Worm (Caenorhabditis elegans) whole organism, young adult: Measurements from ENCODE around the gene F59A6.10.

ENCODE experiments used
- B0019.2 ChIP-seq: fragments of 200-800 bp; sonication (Bioruptor generic); conservative IDR thresholded peaks from 2 replicates; pipeline ENCODE4 v1.3.6; 2022; ENCODE audit warnings: missing genetic modification reagents, missing genetic modification characterization, missing compliant biosample characterization
- B0336.3 ChIP-seq: fragments of 200-800 bp; sonication (Bioruptor generic); IDR thresholded peaks from 2 replicates; pipeline ENCODE4 v1.3.6; 2022; ENCODE audit warnings: missing genetic modification characterization, missing compliant biosample characterization
- C17E4.6 ChIP-seq: fragments of 200-800 bp; sonication (Bioruptor generic); IDR thresholded peaks from 2 replicates; pipeline ENCODE4 v1.3.6; 2022; ENCODE audit warnings: missing genetic modification reagents, missing genetic modification characterization, missing compliant biosample characterization
- F23B12.7 ChIP-seq: sonication (generic microtip); optimal IDR thresholded peaks from 2 replicates; lab custom pipeline; 2017; ENCODE audit warnings: missing genetic modification characterization, mild to moderate bottlenecking, missing compliant biosample characterization, antibody characterized with exemption, moderate library complexity; ENCODE audit not compliant: insufficient read depth
- F39B2.1 ChIP-seq: fragments of 200-800 bp; sonication (Bioruptor generic); IDR thresholded peaks from 2 replicates; pipeline ENCODE4 v1.3.6; 2022; ENCODE audit warnings: missing genetic modification reagents, missing genetic modification characterization, missing compliant biosample characterization
- F49E8.2 ChIP-seq: sonication (generic microtip); optimal IDR thresholded peaks from 3 replicates; lab custom pipeline; 2017; ENCODE audit warnings: missing genetic modification characterization, mild to moderate bottlenecking, missing compliant biosample characterization, antibody characterized with exemption, moderate library complexity; ENCODE audit not compliant: insufficient read depth
- F57C9.4 ChIP-seq: sonication (generic microtip); optimal IDR thresholded peaks from 2 replicates; lab custom pipeline; 2017; ENCODE audit warnings: mild to moderate bottlenecking, missing genetic modification characterization, missing compliant biosample characterization
- K11D2.4 ChIP-seq: fragments of 200-800 bp; sonication (Bioruptor generic); IDR thresholded peaks from 2 replicates; pipeline ENCODE4 v1.3.6; 2022; ENCODE audit warnings: missing genetic modification reagents, missing genetic modification characterization, missing compliant biosample characterization
- K12H6.12 ChIP-seq: fragments of 200-800 bp; sonication (Bioruptor generic); optimal IDR thresholded peaks from 2 replicates; lab custom pipeline; 2018; ENCODE audit warnings: mild to moderate bottlenecking, missing genetic modification characterization, missing compliant biosample characterization
- Y53F4B.3 ChIP-seq: fragments of 200-800 bp; sonication (Bioruptor generic); IDR thresholded peaks from 2 replicates; pipeline ENCODE4 v1.3.6; 2022; ENCODE audit warnings: missing genetic modification reagents, missing genetic modification characterization, missing compliant biosample characterization
- Y56A3A.18 ChIP-seq: fragments of 200-800 bp; sonication (Bioruptor generic); IDR thresholded peaks from 2 replicates; pipeline ENCODE4 v1.3.6; 2022; ENCODE audit warnings: missing genetic modification reagents, missing genetic modification characterization, missing compliant biosample characterization
- Y67H2A.10 ChIP-seq: fragments of 200-800 bp; sonication (Bioruptor generic); conservative IDR thresholded peaks from 2 replicates; pipeline ENCODE4 v1.3.6; 2022; ENCODE audit warnings: missing genetic modification reagents, missing genetic modification characterization, missing compliant biosample characterization
- ZK185.1 ChIP-seq: sonication (generic microtip); optimal IDR thresholded peaks from 2 replicates; lab custom pipeline; 2016; ENCODE audit warnings: mild to moderate bottlenecking, missing genetic modification characterization, missing compliant biosample characterization; ENCODE audit not compliant: poor library complexity, severe bottlenecking
- akir-1 ChIP-seq: fragments of 200-800 bp; sonication (Bioruptor generic); optimal IDR thresholded peaks from 2 replicates; lab custom pipeline; 2018; ENCODE audit warnings: mild to moderate bottlenecking, missing genetic modification characterization, moderate library complexity, missing compliant biosample characterization
- ama-1 ChIP-seq, 3 experiments: fragments of 150-350 bp in 1 of 3; sonication (generic microtip) in 2 of 3; optimal IDR thresholded peaks; 2 replicates each; lab custom pipeline; 2014 to 2018; ENCODE audit warnings: missing biosample characterization in 2 of 3, missing genetic modification characterization in 2 of 3, missing genetic modification reagents in 2 of 3
- aptf-3 ChIP-seq: fragments of 200-800 bp; sonication (Bioruptor generic); IDR thresholded peaks from 2 replicates; pipeline ENCODE4 v1.3.6; 2022; ENCODE audit warnings: missing genetic modification characterization, missing compliant biosample characterization
- atf-7 ChIP-seq: sonication (generic microtip); optimal IDR thresholded peaks from 2 replicates; lab custom pipeline; 2017; ENCODE audit warnings: mild to moderate bottlenecking, missing genetic modification characterization, missing compliant biosample characterization
- bed-2 ChIP-seq: fragments of 200-800 bp; sonication (Bioruptor generic); IDR thresholded peaks from 2 replicates; pipeline ENCODE4 v1.3.6; 2022; ENCODE audit warnings: missing genetic modification reagents, missing genetic modification characterization, missing compliant biosample characterization
- ccch-3 ChIP-seq: fragments of 200-800 bp; sonication (Bioruptor generic); optimal IDR thresholded peaks from 2 replicates; lab custom pipeline; 2018; ENCODE audit warnings: mild to moderate bottlenecking, missing genetic modification characterization, missing compliant biosample characterization
- cebp-2 ChIP-seq: fragments of 200-800 bp; sonication (Bioruptor generic); IDR thresholded peaks from 2 replicates; pipeline ENCODE4 v1.3.6; 2022; ENCODE audit warnings: missing genetic modification characterization, missing compliant biosample characterization
- ceh-40 ChIP-seq: fragments of 200-800 bp; sonication (Bioruptor generic); IDR thresholded peaks from 2 replicates; pipeline ENCODE4 v1.3.6; 2022; ENCODE audit warnings: missing genetic modification characterization, missing compliant biosample characterization
- ceh-58 ChIP-seq: fragments of 200-800 bp; sonication (Bioruptor generic); IDR thresholded peaks from 2 replicates; pipeline ENCODE4 v1.3.6; 2022; ENCODE audit warnings: missing genetic modification characterization, missing compliant biosample characterization
- ceh-79 ChIP-seq: sonication (generic microtip); optimal IDR thresholded peaks from 2 replicates; lab custom pipeline; 2017; ENCODE audit warnings: mild to moderate bottlenecking, missing genetic modification characterization, missing compliant biosample characterization
- die-1 ChIP-seq: sonication (generic microtip); optimal IDR thresholded peaks from 2 replicates; lab custom pipeline; 2016; ENCODE audit warnings: missing genotype, mild to moderate bottlenecking, missing genetic modification characterization, missing compliant biosample characterization
- dpff-1 ChIP-seq: sonication (generic microtip); optimal IDR thresholded peaks from 2 replicates; lab custom pipeline; 2017; ENCODE audit warnings: mild to moderate bottlenecking, missing genetic modification characterization, missing compliant biosample characterization
- efl-1 ChIP-seq: fragments of 150-350 bp; optimal IDR thresholded peaks from 2 replicates; lab custom pipeline; 2014; ENCODE audit warnings: missing biosample characterization, missing genetic modification reagents, missing genetic modification characterization
- egl-18 ChIP-seq: fragments of 200-800 bp; sonication (Bioruptor generic); IDR thresholded peaks from 2 replicates; pipeline ENCODE4 v1.3.6; 2022; ENCODE audit warnings: missing genetic modification reagents, missing genetic modification characterization, missing compliant biosample characterization
- egl-44 ChIP-seq: fragments of 200-800 bp; sonication (Bioruptor generic); IDR thresholded peaks from 2 replicates; pipeline ENCODE4 v1.3.6; 2022; ENCODE audit warnings: missing genetic modification reagents, missing genetic modification characterization, missing compliant biosample characterization
- ekl-4 ChIP-seq: fragments of 200-800 bp; sonication (Bioruptor generic); IDR thresholded peaks from 2 replicates; pipeline ENCODE4 v1.3.6; 2022; ENCODE audit warnings: missing genetic modification reagents, missing genetic modification characterization, missing compliant biosample characterization
- gei-17 ChIP-seq: fragments of 200-800 bp; sonication (Bioruptor generic); optimal IDR thresholded peaks from 2 replicates; lab custom pipeline; 2018; ENCODE audit warnings: mild to moderate bottlenecking, missing genetic modification characterization, missing compliant biosample characterization
- him-1 ChIP-seq: sonication (generic microtip); optimal IDR thresholded peaks from 2 replicates; lab custom pipeline; 2016; ENCODE audit warnings: missing genotype, missing genetic modification reagents, missing genetic modification characterization, missing compliant biosample characterization
- hmg-20 ChIP-seq: fragments of 200-800 bp; sonication (Bioruptor generic); IDR thresholded peaks from 2 replicates; pipeline ENCODE4 v1.3.6; 2022; ENCODE audit warnings: missing genetic modification reagents, missing genetic modification characterization, missing compliant biosample characterization
- lin-35 ChIP-seq, 3 experiments: fragments of 150-350 bp in 2 of 3; sonication (generic microtip) in 1 of 3; optimal IDR thresholded peaks; 2 replicates each; lab custom pipeline; 2014 to 2018; ENCODE audit warnings: missing biosample characterization in 3 of 3, missing genetic modification characterization in 3 of 3, missing genetic modification reagents in 3 of 3
- lin-40 ChIP-seq: sonication (generic microtip); optimal IDR thresholded peaks from 2 replicates; lab custom pipeline; 2016; ENCODE audit warnings: missing genetic modification characterization, mild to moderate bottlenecking, missing compliant biosample characterization, missing genotype, missing genetic modification reagents
- madf-6 ChIP-seq: fragments of 200-800 bp; sonication (Bioruptor generic); IDR thresholded peaks from 2 replicates; pipeline ENCODE4 v1.3.6; 2022; ENCODE audit warnings: missing genetic modification reagents, missing genetic modification characterization, missing compliant biosample characterization
- madf-8 ChIP-seq: fragments of 200-800 bp; sonication (Bioruptor generic); conservative IDR thresholded peaks from 2 replicates; pipeline ENCODE4 v1.3.6; 2022; ENCODE audit warnings: missing genetic modification reagents, missing genetic modification characterization, missing compliant biosample characterization
- nhr-27 ChIP-seq: fragments of 200-800 bp; sonication (Bioruptor generic); optimal IDR thresholded peaks from 2 replicates; lab custom pipeline; 2018; ENCODE audit warnings: mild to moderate bottlenecking, missing genetic modification characterization, moderate library complexity, missing compliant biosample characterization
- nhr-80 ChIP-seq: sonication (generic microtip); optimal IDR thresholded peaks from 2 replicates; lab custom pipeline; 2016; ENCODE audit warnings: missing genetic modification characterization, missing compliant biosample characterization
- pha-4 ChIP-seq: fragments of 150-350 bp; sonication (generic microtip); optimal IDR thresholded peaks from 2 replicates; lab custom pipeline; 2014; ENCODE audit warnings: missing biosample characterization, missing genetic modification reagents, missing genetic modification characterization
- rcor-1 ChIP-seq: fragments of 200-800 bp; sonication (Bioruptor generic); IDR thresholded peaks from 2 replicates; pipeline ENCODE4 v1.3.6; 2022; ENCODE audit warnings: missing genetic modification reagents, missing genetic modification characterization, missing compliant biosample characterization
- sdz-38 ChIP-seq: sonication (generic microtip); optimal IDR thresholded peaks from 2 replicates; lab custom pipeline; 2016; ENCODE audit warnings: missing genotype, missing genetic modification characterization, missing compliant biosample characterization
- snpc-1.3 ChIP-seq: sonication (generic microtip); optimal IDR thresholded peaks from 2 replicates; lab custom pipeline; 2017; ENCODE audit warnings: missing genetic modification characterization, mild to moderate bottlenecking, missing compliant biosample characterization, antibody characterized with exemption, moderate library complexity, missing genotype, missing genetic modification reagents; ENCODE audit not compliant: insufficient read depth
- somi-1 ChIP-seq: fragments of 200-800 bp; sonication (Bioruptor generic); optimal IDR thresholded peaks from 2 replicates; lab custom pipeline; 2018; ENCODE audit warnings: mild to moderate bottlenecking, missing genetic modification characterization, missing compliant biosample characterization
- tlf-1 ChIP-seq: fragments of 200-800 bp; sonication (Bioruptor generic); optimal IDR thresholded peaks from 2 replicates; lab custom pipeline; 2018; ENCODE audit warnings: mild to moderate bottlenecking, missing genetic modification characterization, missing compliant biosample characterization
- ztf-25 ChIP-seq: fragments of 200-800 bp; sonication (Bioruptor generic); IDR thresholded peaks from 2 replicates; pipeline ENCODE4 v1.3.6; 2022; ENCODE audit warnings: missing genetic modification reagents, missing genetic modification characterization, missing compliant biosample characterization
- ztf-28 ChIP-seq: fragments of 200-800 bp; sonication (Bioruptor generic); IDR thresholded peaks from 2 replicates; pipeline ENCODE4 v1.3.6; 2022; ENCODE audit warnings: missing genetic modification reagents, missing genetic modification characterization, missing compliant biosample characterization
- ztf-6 ChIP-seq: fragments of 200-800 bp; sonication (Bioruptor generic); IDR thresholded peaks from 2 replicates; pipeline ENCODE4 v1.3.6; 2022; ENCODE audit warnings: missing genetic modification reagents, missing genetic modification characterization, missing compliant biosample characterization

Gene F59A6.10

DNA sequence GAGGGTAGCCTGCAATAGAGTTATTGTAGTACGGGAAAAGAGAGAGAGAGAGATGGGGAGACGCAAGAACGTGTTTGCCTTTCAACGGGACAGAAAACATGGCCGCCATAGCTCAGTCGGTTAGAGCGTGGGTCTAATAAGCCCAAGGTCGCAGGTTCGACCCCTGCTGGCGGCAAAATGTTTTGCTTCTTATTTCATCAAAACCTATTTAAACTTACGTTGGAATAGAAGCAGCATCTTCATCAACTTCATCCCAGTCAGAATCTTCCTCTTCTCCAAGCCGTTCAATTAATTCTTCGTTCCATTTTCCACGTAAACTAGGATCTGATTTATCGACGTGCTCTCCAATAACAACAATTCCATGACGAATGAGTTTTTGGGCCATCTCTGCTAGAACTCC lies 28.9 kb downstream of the F59A6.10 start (continued):
- TF ChIP-seq B0019.2 (GFP tag; lab: Robert Waterston, UW) (0 out of 2 replicates have a peak, but pooled peaks have one; percentile 40), snpc-1.3 (tag; lab: Kevin White, UChicago) (peak; percentile 62), ceh-79 (tag; lab: Kevin White, UChicago) (peak; percentile 33), F23B12.7 (tag; lab: Kevin White, UChicago) (peak; percentile 67), madf-6 (GFP tag; lab: Robert Waterston, UW) (peak; percentile 77), somi-1 (no peak), C17E4.6 (GFP tag; lab: Robert Waterston, UW) (0 out of 2 replicates have a peak, but pooled peaks have one; percentile 13), ekl-4 (peak; percentile 63; the same call in 1 of the 2 replicates), cebp-2 (GFP tag; lab: Robert Waterston, UW) (peak; percentile 89), ztf-6 (GFP tag; lab: Robert Waterston, UW) (0 out of 2 replicates have a peak, but pooled peaks have one; percentile 71), K12H6.12 (tag; lab: Kevin White, UChicago) (peak; percentile 36), sdz-38 (no peak), ceh-40 (GFP tag; lab: Robert Waterston, UW) (0 out of 2 replicates have a peak, but pooled peaks have one; percentile 67), egl-18 (GFP tag; lab: Robert Waterston, UW) (0 out of 2 replicates have a peak, but pooled peaks have one; percentile 19), F57C9.4 (tag; lab: Kevin White, UChicago) (no peak), bed-2 (GFP tag; lab: Robert Waterston, UW) (no peak), Y53F4B.3 (GFP tag; lab: Robert Waterston, UW) (no peak; the same call in 1 of the 2 replicates), ztf-25 (GFP tag; lab: Robert Waterston, UW) (peak; percentile 90; the same call in 1 of the 2 replicates), ceh-58 (GFP tag; lab: Robert Waterston, UW) (peak; percentile 69; the same call in 1 of the 2 replicates), ZK185.1 (tag; lab: Kevin White, UChicago) (peak; percentile 77), aptf-3 (GFP tag; lab: Robert Waterston, UW) (0 out of 2 replicates have a peak, but pooled peaks have one; percentile 16), Y56A3A.18 (GFP tag; lab: Robert Waterston, UW) (0 out of 2 replicates have a peak, but pooled peaks have one; percentile 37), pha-4 (tag; lab: Kevin White, UChicago) (no peak), ccch-3 (GFP tag; lab: Kevin White, UChicago) (no peak), B0336.3 (GFP tag; lab: Robert Waterston, UW) (peak; percentile 79), ztf-28 (GFP tag; lab: Robert Waterston, UW) (0 out of 2 replicates have a peak, but pooled peaks have one; percentile 14), him-1 (peak; percentile 38), madf-8 (GFP tag; lab: Robert Waterston, UW) (peak; percentile 31; the same call in 1 of the 2 replicates), atf-7 (tag; lab: Kevin White, UChicago) (peak; percentile 53), F39B2.1 (GFP tag; lab: Robert Waterston, UW) (no peak), lin-40 (tag; lab: Kevin White, UChicago) (peak; percentile 53), egl-44 (GFP tag; lab: Robert Waterston, UW) (peak; percentile 79; the same call in 1 of the 2 replicates), efl-1 (no peak), K11D2.4 (GFP tag; lab: Robert Waterston, UW) (no peak), akir-1 (GFP tag; lab: Kevin White, UChicago) (peak; percentile 48), nhr-27 (tag; lab: Kevin White, UChicago) (peak; percentile 74), Y67H2A.10 (GFP tag; lab: Robert Waterston, UW) (no peak), die-1 (tag; lab: Kevin White, UChicago) (peak; percentile 81), hmg-20 (GFP tag; lab: Robert Waterston, UW) (peak; percentile 86), dpff-1 (tag; lab: Kevin White, UChicago) (no peak), ama-1 (optimal IDR thresholded peaks at IDR 0.05; lab: Kevin White, UChicago) (no peak), ama-1 (GFP tag; optimal IDR thresholded peaks at IDR 0.05; lab: Kevin White, UChicago) (peak; percentile 59 to 60), nhr-80 (tag; lab: Kevin White, UChicago) (peak; percentile 24), F49E8.2 (tag; lab: Kevin White, UChicago) (no peak), tlf-1 (GFP tag; lab: Kevin White, UChicago) (peak; percentile 14), rcor-1 (GFP tag; lab: Robert Waterston, UW) (peak; percentile 65), lin-35 (GFP tag; optimal IDR thresholded peaks at IDR 0.05; lab: Kevin White, UChicago) (peak in 1 of 3 experiments; percentile 48), gei-17 (GFP tag; lab: Kevin White, UChicago) (no peak)
